Worm (Caenorhabditis elegans) whole organism, L1 larva: ENCODE measurements around the gene cnnm-1.

Experiments used
- C16A3.4 ChIP-seq: fragments of 150-350 bp; optimal IDR thresholded peaks from 2 replicates; lab custom pipeline; 2014; ENCODE audit warnings: missing biosample characterization, missing genetic modification characterization
- blmp-1 ChIP-seq: fragments of 150-350 bp; optimal IDR thresholded peaks from 2 replicates; lab custom pipeline; 2014; ENCODE audit warnings: missing biosample characterization, missing genetic modification characterization
- ceh-8 ChIP-seq: fragments of 200-800 bp; sonication (Bioruptor generic); optimal IDR thresholded peaks from 2 replicates; lab custom pipeline; 2018; ENCODE audit warnings: mild to moderate bottlenecking, missing genetic modification characterization, moderate library complexity, missing compliant biosample characterization
- ceh-82 ChIP-seq, 3 experiments: fragments of 150-350 bp in 1 of 3; sonication (generic microtip) in 2 of 3; optimal IDR thresholded peaks; 2 replicates each; lab custom pipeline; 2014 to 2017; ENCODE audit warnings: missing biosample characterization in 3 of 3, missing genetic modification characterization in 3 of 3
- ceh-88 ChIP-seq: fragments of 200-800 bp; sonication (Bioruptor generic); IDR thresholded peaks from 2 replicates; pipeline ENCODE4 v1.3.6; 2022; ENCODE audit warnings: missing genetic modification characterization, missing compliant biosample characterization
- ces-1 ChIP-seq: fragments of 150-350 bp; optimal IDR thresholded peaks from 2 replicates; lab custom pipeline; 2014; ENCODE audit warnings: missing biosample characterization, missing genetic modification reagents, missing genetic modification characterization
- efl-1 ChIP-seq, 4 experiments: fragments of 150-350 bp; optimal IDR thresholded peaks in 3 of 4; peaks in 1 of 4; 1 replicate in 1 of 4; 2 replicates in 3 of 4; lab custom pipeline; 2014; ENCODE audit warnings: missing biosample characterization in 2 of 4, missing genetic modification characterization in 2 of 4, missing genetic modification reagents in 2 of 4
- efl-3 ChIP-seq: fragments of 200-800 bp; sonication (Bioruptor generic); optimal IDR thresholded peaks from 2 replicates; lab custom pipeline; 2018; ENCODE audit warnings: mild to moderate bottlenecking, missing genetic modification characterization, missing compliant biosample characterization
- egl-13 ChIP-seq: sonication (generic microtip); optimal IDR thresholded peaks from 2 replicates; lab custom pipeline; 2016; ENCODE audit warnings: missing genotype, missing genetic modification reagents, missing genetic modification characterization, missing compliant biosample characterization
- elt-3 ChIP-seq, 6 experiments: fragments of 150-350 bp in 1 of 6; sonication (generic microtip); optimal IDR thresholded peaks; 2 replicates each; lab custom pipeline; 2017 to 2018; ENCODE audit warnings: missing biosample characterization in 6 of 6, missing genetic modification characterization in 6 of 6, inconsistent platforms in 1 of 6
- ets-5 ChIP-seq: fragments of 200-800 bp; sonication (Bioruptor generic); IDR thresholded peaks from 2 replicates; pipeline ENCODE4 v1.3.6; 2022; ENCODE audit warnings: missing genetic modification characterization, missing compliant biosample characterization
- fkh-10 ChIP-seq: sonication (generic microtip); optimal IDR thresholded peaks from 2 replicates; lab custom pipeline; 2017; ENCODE audit warnings: missing biosample characterization, missing genetic modification reagents, missing genetic modification characterization
- grh-1 ChIP-seq: fragments of 200-800 bp; sonication (Bioruptor generic); IDR thresholded peaks from 2 replicates; pipeline ENCODE4 v1.3.6; 2022; ENCODE audit warnings: missing genetic modification reagents, missing genetic modification characterization, missing compliant biosample characterization
- hlh-17 ChIP-seq: fragments of 200-800 bp; sonication (Bioruptor generic); optimal IDR thresholded peaks from 2 replicates; lab custom pipeline; 2018; ENCODE audit warnings: missing genetic modification characterization, mild to moderate bottlenecking, missing compliant biosample characterization, moderate library complexity, borderline replicate concordance
- hlh-4 ChIP-seq: sonication (generic microtip); optimal IDR thresholded peaks from 2 replicates; lab custom pipeline; 2016; ENCODE audit warnings: mild to moderate bottlenecking, missing genetic modification characterization, missing compliant biosample characterization
- hpl-2 ChIP-seq: fragments of 150-350 bp; optimal IDR thresholded peaks from 2 replicates; lab custom pipeline; 2014; ENCODE audit warnings: missing biosample characterization, missing genetic modification reagents, missing genetic modification characterization
- irx-1 ChIP-seq: sonication (generic microtip); optimal IDR thresholded peaks from 2 replicates; lab custom pipeline; 2016; ENCODE audit warnings: missing genetic modification characterization, missing compliant biosample characterization
- isw-1 ChIP-seq: fragments of 200-800 bp; sonication (Bioruptor generic); IDR thresholded peaks from 2 replicates; pipeline ENCODE4 v1.3.6; 2022; ENCODE audit warnings: missing genetic modification characterization, missing compliant biosample characterization
- lin-14 ChIP-seq: fragments of 200-800 bp; sonication (Bioruptor generic); optimal IDR thresholded peaks from 2 replicates; lab custom pipeline; 2018; ENCODE audit warnings: mild to moderate bottlenecking, missing genetic modification characterization, moderate library complexity, missing compliant biosample characterization
- lsy-2 ChIP-seq, 2 experiments: fragments of 150-350 bp; optimal IDR thresholded peaks; 2 replicates each; lab custom pipeline; 2014; ENCODE audit warnings: missing biosample characterization in 2 of 2, missing genetic modification characterization in 2 of 2
- mef-2 ChIP-seq: fragments of 150-350 bp; optimal IDR thresholded peaks from 2 replicates; lab custom pipeline; 2014; ENCODE audit warnings: missing biosample characterization, missing genetic modification characterization
- mep-1 ChIP-seq: fragments of 150-350 bp; optimal IDR thresholded peaks from 2 replicates; lab custom pipeline; 2014; ENCODE audit warnings: missing biosample characterization, missing genetic modification characterization
- nhr-11 ChIP-seq: fragments of 150-350 bp; optimal IDR thresholded peaks from 2 replicates; lab custom pipeline; 2014; ENCODE audit warnings: missing biosample characterization, missing genetic modification characterization
- nhr-12 ChIP-seq: sonication (generic microtip); optimal IDR thresholded peaks from 2 replicates; lab custom pipeline; 2017; ENCODE audit warnings: missing biosample characterization, missing genetic modification characterization
- nhr-19 ChIP-seq: fragments of 200-800 bp; sonication (Bioruptor generic); conservative IDR thresholded peaks from 2 replicates; pipeline ENCODE4 v1.3.6; 2022; ENCODE audit warnings: missing genetic modification characterization, missing compliant biosample characterization
- nhr-47 ChIP-seq: sonication (generic microtip); optimal IDR thresholded peaks from 2 replicates; lab custom pipeline; 2016; ENCODE audit warnings: mild to moderate bottlenecking, missing genetic modification characterization, moderate library complexity, missing compliant biosample characterization
- nhr-71 ChIP-seq: sonication (generic microtip); optimal IDR thresholded peaks from 2 replicates; lab custom pipeline; 2016; ENCODE audit warnings: mild to moderate bottlenecking, missing genetic modification characterization, moderate library complexity, missing compliant biosample characterization
- nhr-84 ChIP-seq: sonication (generic microtip); optimal IDR thresholded peaks from 2 replicates; lab custom pipeline; 2017; ENCODE audit warnings: missing biosample characterization, missing genetic modification characterization
- nhr-90 ChIP-seq: sonication (generic microtip); optimal IDR thresholded peaks from 2 replicates; lab custom pipeline; 2016; ENCODE audit warnings: mild to moderate bottlenecking, missing genetic modification characterization, missing compliant biosample characterization; ENCODE audit not compliant: poor library complexity
- pax-3 ChIP-seq: fragments of 200-800 bp; sonication (Bioruptor generic); optimal IDR thresholded peaks from 2 replicates; lab custom pipeline; 2018; ENCODE audit warnings: mild to moderate bottlenecking, missing genetic modification characterization, moderate library complexity, missing compliant biosample characterization
- rnt-1 ChIP-seq: sonication (generic microtip); optimal IDR thresholded peaks from 2 replicates; lab custom pipeline; 2016; ENCODE audit warnings: mild to moderate bottlenecking, missing genetic modification characterization, moderate library complexity, missing compliant biosample characterization
- skn-1 ChIP-seq: fragments of 150-350 bp; optimal IDR thresholded peaks from 2 replicates; lab custom pipeline; 2014; ENCODE audit warnings: missing biosample characterization, missing genetic modification characterization
- snpc-4 ChIP-seq: fragments of 150-350 bp; optimal IDR thresholded peaks from 2 replicates; lab custom pipeline; 2014; ENCODE audit warnings: missing biosample characterization, missing genetic modification characterization
- snu-23 ChIP-seq: sonication (generic microtip); optimal IDR thresholded peaks from 2 replicates; lab custom pipeline; 2016; ENCODE audit warnings: missing genetic modification characterization, missing compliant biosample characterization
- sptf-1 ChIP-seq: fragments of 150-350 bp; optimal IDR thresholded peaks from 2 replicates; lab custom pipeline; 2014; ENCODE audit warnings: missing biosample characterization, missing genetic modification characterization
- sup-37 ChIP-seq: fragments of 200-800 bp; sonication (Bioruptor generic); optimal IDR thresholded peaks from 2 replicates; lab custom pipeline; 2018; ENCODE audit warnings: mild to moderate bottlenecking, missing genetic modification characterization, missing compliant biosample characterization
- swsn-7 ChIP-seq: sonication (generic microtip); optimal IDR thresholded peaks from 2 replicates; lab custom pipeline; 2016; ENCODE audit warnings: missing genetic modification characterization, missing compliant biosample characterization
- unc-130 ChIP-seq: fragments of 150-350 bp; optimal IDR thresholded peaks from 2 replicates; lab custom pipeline; 2017; ENCODE audit warnings: missing biosample characterization, missing genetic modification characterization, inconsistent platforms
- unc-30 ChIP-seq: sonication (generic microtip); optimal IDR thresholded peaks from 2 replicates; lab custom pipeline; 2017; ENCODE audit warnings: missing biosample characterization, missing genetic modification characterization
- unc-62 ChIP-seq: fragments of 150-350 bp; optimal IDR thresholded peaks from 2 replicates; lab custom pipeline; 2014; ENCODE audit warnings: missing biosample characterization, missing genetic modification reagents, missing genetic modification characterization
- unc-86 ChIP-seq: sonication (generic microtip); optimal IDR thresholded peaks from 2 replicates; lab custom pipeline; 2016; ENCODE audit warnings: missing genetic modification characterization, missing compliant biosample characterization
- vab-15 ChIP-seq: sonication (generic microtip); optimal IDR thresholded peaks from 2 replicates; lab custom pipeline; 2017; ENCODE audit warnings: missing genotype, mild to moderate bottlenecking, missing genetic modification characterization, missing compliant biosample characterization
- xbp-1 ChIP-seq: sonication (generic microtip); optimal IDR thresholded peaks from 2 replicates; lab custom pipeline; 2016; ENCODE audit warnings: missing genetic modification characterization, missing compliant biosample characterization
- zip-4 ChIP-seq: fragments of 200-800 bp; sonication (Bioruptor generic); optimal IDR thresholded peaks from 2 replicates; lab custom pipeline; 2018; ENCODE audit warnings: mild to moderate bottlenecking, missing genetic modification characterization, moderate library complexity, missing compliant biosample characterization
- ztf-4 ChIP-seq: fragments of 150-350 bp; optimal IDR thresholded peaks from 2 replicates; lab custom pipeline; 2014; ENCODE audit warnings: missing biosample characterization, missing genetic modification characterization

The cnnm-1 gene

DNA sequence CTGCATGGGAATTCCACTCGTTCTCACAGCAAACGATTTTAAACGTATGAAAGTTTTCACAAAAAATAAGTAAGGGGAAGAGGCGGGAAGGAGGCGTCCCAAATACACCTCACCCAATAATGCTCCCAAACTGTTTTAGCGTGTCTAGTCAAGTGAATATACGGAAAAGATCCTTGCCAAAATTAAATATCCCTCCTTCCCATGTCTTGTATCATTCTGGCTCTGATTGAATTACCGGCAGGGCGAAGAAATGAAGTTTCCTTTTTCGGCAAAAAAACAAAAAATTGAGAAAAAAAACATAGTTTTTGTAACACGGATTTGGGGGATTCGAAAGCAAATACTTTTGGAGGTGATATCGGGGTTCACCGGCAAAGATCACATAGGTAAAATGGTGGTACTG lies 32.3 kb upstream of the cnnm-1 start:
- TF ChIP-seq snpc-4 (tag; lab: Kevin White, UChicago) (no peak), ets-5 (no peak), fkh-10 (GFP tag; lab: Kevin White, UChicago) (peak; percentile 90), zip-4 (GFP tag; lab: Kevin White, UChicago) (no peak), nhr-84 (no peak), sptf-1 (no peak)

DNA sequence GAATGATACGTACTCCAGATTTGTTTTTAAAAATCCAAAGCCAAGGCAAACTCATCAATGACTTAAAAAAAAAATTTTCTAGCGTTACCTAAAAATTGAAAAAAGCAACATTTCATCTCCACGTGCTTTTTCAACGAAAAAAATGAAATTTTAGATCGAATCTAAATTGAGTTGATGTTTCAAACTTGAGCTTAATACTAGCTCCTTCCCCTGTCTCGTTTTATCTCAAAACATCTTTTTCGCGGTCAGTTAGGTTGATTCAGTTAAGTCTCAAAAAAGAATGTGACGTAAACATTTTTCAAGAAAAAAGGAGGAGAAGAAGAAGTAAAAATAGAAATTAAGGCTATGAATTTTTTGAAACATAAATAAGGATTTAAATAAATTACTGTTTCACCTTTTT lies 30.4 kb upstream of the cnnm-1 start:
- TF ChIP-seq grh-1 (GFP tag; lab: Robert Waterston, UW), result no peak
- no peak for TF ChIP-seq swsn-7
- no peak for TF ChIP-seq efl-3 (GFP tag; lab: Kevin White, UChicago)
- no peak for TF ChIP-seq ceh-8 (GFP tag; lab: Kevin White, UChicago)
- TF ChIP-seq lin-14 (GFP tag; lab: Kevin White, UChicago), result peak; percentile 45
- no peak for TF ChIP-seq elt-3 (tag; optimal IDR thresholded peaks at IDR 0.05; lab: Kevin White, UChicago)
- TF ChIP-seq vab-15 (tag; lab: Kevin White, UChicago), result no peak
- no peak for TF ChIP-seq nhr-12 (tag; lab: Kevin White, UChicago)
- no peak for TF ChIP-seq lsy-2 (tag; optimal IDR thresholded peaks at IDR 0.05; lab: Kevin White, UChicago)
- no peak for TF ChIP-seq snpc-4 (tag; lab: Kevin White, UChicago)
- no peak for TF ChIP-seq sup-37 (GFP tag; lab: Kevin White, UChicago)
- no peak for TF ChIP-seq nhr-19 (GFP tag; lab: Robert Waterston, UW)
- peak; percentile 83 for TF ChIP-seq fkh-10 (GFP tag; lab: Kevin White, UChicago)
- no peak for TF ChIP-seq nhr-90 (tag; lab: Kevin White, UChicago)
- TF ChIP-seq, all 84 proteins: peak for 2

DNA sequence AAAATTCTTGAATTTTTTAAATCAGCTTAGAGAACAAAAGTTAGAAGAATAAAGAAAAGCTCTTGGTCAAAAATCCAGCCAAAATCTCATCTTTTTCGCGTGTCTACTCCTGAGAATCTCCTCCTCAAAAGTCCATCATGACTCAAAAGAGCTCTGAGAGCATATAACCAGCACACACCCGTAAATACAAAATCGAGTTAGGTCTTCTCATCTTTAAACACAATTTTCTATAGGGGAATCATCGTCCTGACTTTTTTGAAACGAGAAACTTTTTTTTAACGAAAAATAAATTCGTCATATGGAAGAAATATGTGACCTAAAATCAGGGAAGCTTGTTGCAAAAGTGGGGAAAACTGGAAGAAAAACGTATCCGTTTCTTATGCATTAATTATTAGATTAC lies 26.8 kb upstream of the cnnm-1 start:
- TF ChIP-seq elt-3 (tag; optimal IDR thresholded peaks at IDR 0.05; lab: Kevin White, UChicago), result no peak
- no peak for TF ChIP-seq snu-23 (GFP tag; lab: Kevin White, UChicago)
- no peak for TF ChIP-seq unc-86
- TF ChIP-seq lin-14 (GFP tag; lab: Kevin White, UChicago), result peak; percentile 57
- no peak for TF ChIP-seq hlh-4 (tag; lab: Kevin White, UChicago)
- TF ChIP-seq ceh-88, result no peak
- TF ChIP-seq nhr-90 (tag; lab: Kevin White, UChicago), result no peak
- TF ChIP-seq blmp-1 (tag; lab: Kevin White, UChicago), result no peak
- TF ChIP-seq pax-3 (tag; lab: Kevin White, UChicago), result no peak
- TF ChIP-seq lsy-2 (tag; optimal IDR thresholded peaks at IDR 0.05; lab: Kevin White, UChicago), result no peak
- TF ChIP-seq xbp-1 (tag; lab: Kevin White, UChicago), result no peak
- no peak for TF ChIP-seq nhr-47 (tag; lab: Kevin White, UChicago)
- TF ChIP-seq hpl-2 (GFP tag; lab: Kevin White, UChicago), result no peak
- no peak for TF ChIP-seq mep-1 (tag; lab: Kevin White, UChicago)
- TF ChIP-seq fkh-10 (GFP tag; lab: Kevin White, UChicago), result peak; percentile 79
- no peak for TF ChIP-seq rnt-1 (tag; lab: Kevin White, UChicago)
- no peak for TF ChIP-seq C16A3.4 (tag; lab: Kevin White, UChicago)
- TF ChIP-seq unc-130 (tag; lab: Kevin White, UChicago), result no peak
- TF ChIP-seq ztf-4 (tag; lab: Kevin White, UChicago), result no peak
- no peak for TF ChIP-seq unc-62 (GFP tag; lab: Kevin White, UChicago)
- no peak for TF ChIP-seq zip-4 (GFP tag; lab: Kevin White, UChicago)
- TF ChIP-seq irx-1 (tag; lab: Kevin White, UChicago), result no peak
- TF ChIP-seq ces-1 (GFP tag; lab: Kevin White, UChicago), result peak; percentile 30
- TF ChIP-seq skn-1, result no peak
- TF ChIP-seq ceh-82 (tag; optimal IDR thresholded peaks at IDR 0.05; lab: Kevin White, UChicago), result no peak
- no peak for TF ChIP-seq nhr-71 (tag; lab: Kevin White, UChicago)
- no peak for TF ChIP-seq mef-2 (tag; lab: Kevin White, UChicago)
- no peak for TF ChIP-seq hlh-17 (GFP tag; lab: Kevin White, UChicago)
- no peak for TF ChIP-seq nhr-11 (tag; lab: Kevin White, UChicago)
- TF ChIP-seq isw-1 (GFP tag; lab: Robert Waterston, UW), result no peak
- TF ChIP-seq unc-30 (tag; lab: Kevin White, UChicago), result no peak
- TF ChIP-seq nhr-19 (GFP tag; lab: Robert Waterston, UW), result no peak
- no peak for TF ChIP-seq efl-1 (optimal IDR thresholded peaks at IDR 0.05; lab: Kevin White, UChicago)
- peak in 1 of 2 experiments; percentile 6 for TF ChIP-seq efl-1 (GFP tag; optimal IDR thresholded peaks at IDR 0.05 in 1 of 2; lab: Kevin White, UChicago)
- TF ChIP-seq efl-3 (GFP tag; lab: Kevin White, UChicago), result no peak
- no peak for TF ChIP-seq ets-5
- TF ChIP-seq egl-13 (tag; lab: Kevin White, UChicago), result no peak
